Worm (Caenorhabditis elegans) whole organism, L2 larva: Measurements from ENCODE around the gene F58E1.13.

Experiments used
- egl-27 ChIP-seq: sonication (generic microtip); optimal IDR thresholded peaks from 3 replicates; lab custom pipeline; 2017; ENCODE audit warnings: missing biosample characterization, missing genetic modification reagents, missing genetic modification characterization
- elt-3 ChIP-seq: sonication (generic microtip); optimal IDR thresholded peaks from 2 replicates; lab custom pipeline; 2017; ENCODE audit warnings: missing biosample characterization, missing genetic modification characterization
- mdl-1 ChIP-seq, 2 experiments: fragments of 150-350 bp in 1 of 2; sonication (generic microtip) in 1 of 2; optimal IDR thresholded peaks; 2 replicates each; lab custom pipeline; 2017; ENCODE audit warnings: missing biosample characterization in 2 of 2, missing genetic modification characterization in 2 of 2
- nhr-23 ChIP-seq: fragments of 150-350 bp; optimal IDR thresholded peaks from 2 replicates; lab custom pipeline; 2014; ENCODE audit warnings: missing biosample characterization, missing genetic modification reagents, missing genetic modification characterization
- nhr-237 ChIP-seq: fragments of 150-350 bp; optimal IDR thresholded peaks from 2 replicates; lab custom pipeline; 2014; ENCODE audit warnings: missing biosample characterization, missing genetic modification characterization
- nhr-77 ChIP-seq: fragments of 150-350 bp; optimal IDR thresholded peaks from 2 replicates; lab custom pipeline; 2014; ENCODE audit warnings: missing biosample characterization, missing genetic modification characterization
- sma-9 ChIP-seq, 2 experiments: fragments of 150-350 bp in 1 of 2; sonication (generic microtip) in 1 of 2; optimal IDR thresholded peaks; 2 replicates each; lab custom pipeline; 2014 to 2016; ENCODE audit warnings: missing genetic modification characterization in 2 of 2, mild to moderate bottlenecking in 1 of 2, missing biosample characterization in 1 of 2, missing compliant biosample characterization in 1 of 2, missing genetic modification reagents in 1 of 2, moderate library complexity in 1 of 2
- snpc-4 ChIP-seq: fragments of 150-350 bp; optimal IDR thresholded peaks from 2 replicates; lab custom pipeline; 2014; ENCODE audit warnings: missing biosample characterization, missing genetic modification characterization
- ztf-11 ChIP-seq: sonication (generic microtip); optimal IDR thresholded peaks from 2 replicates; lab custom pipeline; 2017; ENCODE audit warnings: missing biosample characterization, missing genetic modification characterization

- TF ChIP-seq elt-3 (tag; lab: Kevin White, UChicago) (no peak), nhr-23 (tag; lab: Kevin White, UChicago) (no peak), ztf-11 (no peak), snpc-4 (tag; lab: Kevin White, UChicago) (no peak), mdl-1 (tag; optimal IDR thresholded peaks at IDR 0.05; lab: Kevin White, UChicago) (no peak), nhr-237 (tag; lab: Kevin White, UChicago) (no peak), sma-9 (GFP tag; optimal IDR thresholded peaks at IDR 0.05; lab: Kevin White, UChicago) (no peak), sma-9 (tag; optimal IDR thresholded peaks at IDR 0.05; lab: Kevin White, UChicago) (no peak), egl-27 (tag; lab: Kevin White, UChicago) (no peak), nhr-77 (no peak)
Measured at ce11 chrII:1688813-1689212, 6.9 kb downstream of the F58E1.13 start, which contains the start of the genes fbxb-18 and fbxb-19.
